Worm (Caenorhabditis elegans): Measurements from ENCODE around the gene F14D2.5.

F14D2.5 gene

ce11 chrII:3378275-3378674 lies 37.9 kb downstream of the F14D2.5 start, which contains the start of gene Y49F6C.2:
TSS of gene Y49F6C.2 (plus strand) at chrII:3378575.
- TF ChIP-seq unc-30 (tag; optimal IDR thresholded peaks at IDR 0.05), result no peak
- TF ChIP-seq nhr-90 (tag; optimal IDR thresholded peaks at IDR 0.05; ENCODE audit: poor library complexity), result no peak
- TF ChIP-seq fkh-8 (tag; optimal IDR thresholded peaks at IDR 0.05), result no peak
- TF ChIP-seq fkh-10 (GFP tag; optimal IDR thresholded peaks at IDR 0.05), result no peak
- no peak for TF ChIP-seq egl-27 (tag; optimal IDR thresholded peaks at IDR 0.05)
- TF ChIP-seq snpc-4 (tag; optimal IDR thresholded peaks at IDR 0.05), result no peak
- no peak for TF ChIP-seq unc-62 (GFP tag; optimal IDR thresholded peaks at IDR 0.05)
- no peak for TF ChIP-seq egl-13 (tag; optimal IDR thresholded peaks at IDR 0.05)
- no peak for TF ChIP-seq ceh-90 (tag; optimal IDR thresholded peaks at IDR 0.05)
- TF ChIP-seq nhr-12 (tag; optimal IDR thresholded peaks at IDR 0.05), result no peak
- TF ChIP-seq C16A3.4 (tag; optimal IDR thresholded peaks at IDR 0.05), result no peak

- TF ChIP-seq blmp-1 (tag; optimal IDR thresholded peaks at IDR 0.05) (no peak), nhr-71 (tag; optimal IDR thresholded peaks at IDR 0.05) (no peak), fkh-10 (GFP tag; optimal IDR thresholded peaks at IDR 0.05) (no peak), tbx-2 (tag; optimal IDR thresholded peaks at IDR 0.05) (no peak), isw-1 (GFP tag; IDR thresholded peaks at IDR 0.05) (no peak), C34B4.2 (tag; optimal IDR thresholded peaks at IDR 0.05) (no peak), unc-62 (GFP tag; optimal IDR thresholded peaks at IDR 0.05) (no peak)
Measured at ce11 chrII:3381510-3381909, 41.2 kb downstream of the F14D2.5 start, which contains the start of gene T06D4.1. TSS of gene T06D4.1 (plus strand) at chrII:3381830.

ce11 chrII:3383116-3383515 lies 42.8 kb downstream of the F14D2.5 start:
- no peak for TF ChIP-seq hlh-17 (GFP tag; optimal IDR thresholded peaks at IDR 0.05; ENCODE audit: borderline replicate concordance)
- TF ChIP-seq mdl-1 (tag; optimal IDR thresholded peaks at IDR 0.05), result no peak
- TF ChIP-seq nhr-90 (tag; optimal IDR thresholded peaks at IDR 0.05; ENCODE audit: poor library complexity), result no peak
- no peak for TF ChIP-seq elt-2 (tag; optimal IDR thresholded peaks at IDR 0.05)
- no peak for TF ChIP-seq isw-1 (GFP tag; IDR thresholded peaks at IDR 0.05)
- no peak for TF ChIP-seq F16B12.6 (tag; optimal IDR thresholded peaks at IDR 0.05)
- TF ChIP-seq tlp-1 (tag; optimal IDR thresholded peaks at IDR 0.05), result no peak
- no peak for TF ChIP-seq zag-1 (tag; optimal IDR thresholded peaks at IDR 0.05)
- no peak for TF ChIP-seq nhr-71 (tag; optimal IDR thresholded peaks at IDR 0.05)
- TF ChIP-seq nhr-84 (tag; optimal IDR thresholded peaks at IDR 0.05), result no peak
- TF ChIP-seq nhr-237 (tag; optimal IDR thresholded peaks at IDR 0.05), result no peak
- no peak for TF ChIP-seq snu-23 (GFP tag; optimal IDR thresholded peaks at IDR 0.05)
- TF ChIP-seq mep-1 (tag; optimal IDR thresholded peaks at IDR 0.05), result no peak
- no peak for TF ChIP-seq egl-13 (tag; optimal IDR thresholded peaks at IDR 0.05)
- no peak for TF ChIP-seq nhr-28 (tag; optimal IDR thresholded peaks at IDR 0.05)
- no peak for TF ChIP-seq ama-1 (optimal IDR thresholded peaks at IDR 0.05)
- no peak for TF ChIP-seq unc-30 (tag; optimal IDR thresholded peaks at IDR 0.05)
- no peak for TF ChIP-seq egl-27 (tag; optimal IDR thresholded peaks at IDR 0.05)

ce11 chrII:3385736-3386135 lies 45.4 kb downstream of the F14D2.5 start, which contains the start of gene T06D4.2:
TSS of gene T06D4.2 (minus strand) at chrII:3385905.
- TF ChIP-seq jun-1 (tag; optimal IDR thresholded peaks at IDR 0.05) (no peak), sptf-1 (tag; optimal IDR thresholded peaks at IDR 0.05) (no peak), fkh-4 (tag; optimal IDR thresholded peaks at IDR 0.05; ENCODE audit: borderline replicate concordance) (no peak), unc-98 (GFP tag; IDR thresholded peaks at IDR 0.05) (no peak), ceh-88 (GFP tag; IDR thresholded peaks at IDR 0.05) (no peak), pax-3 (tag; optimal IDR thresholded peaks at IDR 0.05) (no peak), aly-2 (tag; optimal IDR thresholded peaks at IDR 0.05) (no peak), C34B4.2 (tag; optimal IDR thresholded peaks at IDR 0.05) (no peak), lir-3 (tag; optimal IDR thresholded peaks at IDR 0.05; ENCODE audit: poor library complexity) (no peak), lin-13 (GFP tag; optimal IDR thresholded peaks at IDR 0.05) (no peak), snu-23 (GFP tag; optimal IDR thresholded peaks at IDR 0.05) (no peak), zag-1 (tag; optimal IDR thresholded peaks at IDR 0.05) (no peak), irx-1 (tag; optimal IDR thresholded peaks at IDR 0.05) (no peak), pqm-1 (tag; optimal IDR thresholded peaks at IDR 0.05) (no peak)
